Fruit fly (Drosophila melanogaster): ENCODE measurements around the gene Ctl1.

DNA sequence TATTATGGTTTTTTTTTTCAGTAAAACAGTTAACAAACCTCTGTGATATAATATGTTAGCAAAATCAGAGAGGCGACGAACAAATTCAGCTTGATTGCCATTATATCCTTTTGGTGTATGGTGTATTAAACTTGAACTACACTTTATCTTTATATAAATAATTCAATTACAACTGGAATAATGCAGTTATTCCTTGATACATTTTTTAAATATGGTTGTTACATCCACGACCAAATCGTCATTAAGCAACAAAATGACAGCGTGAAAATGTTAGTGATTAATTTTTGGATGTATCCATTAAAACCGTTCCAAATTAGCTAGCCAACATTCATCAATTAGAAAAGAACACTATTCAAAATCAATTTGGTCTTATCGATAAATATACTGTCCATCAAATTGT lies 10.4 kb upstream of the Ctl1 start, which contains the start of gene CG33764:
- TF ChIP-seq pan (optimal IDR thresholded peaks at IDR 0.05) (no peak), h (GFP tag; optimal IDR thresholded peaks at IDR 0.05) (no peak), N (GFP tag; optimal IDR thresholded peaks at IDR 0.05) (no peak), lola (GFP tag; optimal IDR thresholded peaks at IDR 0.05) (no peak), Hr78 (GFP tag; optimal IDR thresholded peaks at IDR 0.05) (no peak), usp (GFP tag; optimal IDR thresholded peaks at IDR 0.05) (no peak), OdsH (GFP tag; optimal IDR thresholded peaks at IDR 0.05) (no peak), Dfd (GFP tag; optimal IDR thresholded peaks at IDR 0.05) (no peak), br (GFP tag; optimal IDR thresholded peaks at IDR 0.05) (no peak), Myc (optimal IDR thresholded peaks at IDR 0.05) (no peak), ey (GFP tag; optimal IDR thresholded peaks at IDR 0.05) (no peak), dl (GFP tag; optimal IDR thresholded peaks at IDR 0.05; ENCODE audit: insufficient read depth in 1 of 2, partially characterized antibody in 2 of 2) (no peak)
